Fruit fly (Drosophila melanogaster) whole organism, embryonic: ENCODE data around the gene CG18473.
A peak's percentile ranks its signal among the peaks of the same experiment; 100 is the strongest.

Experiments used
- B-H1 ChIP-seq: fragments of 200-800 bp; sonication (Bioruptor generic); IDR thresholded peaks from 3 replicates; pipeline ENCODE4 v1.3.6; 2022; ENCODE audit warnings: missing biosample characterization, missing genetic modification characterization
- BEAF-32 ChIP-seq: fragments of 200-800 bp; sonication (Bioruptor generic); optimal IDR thresholded peaks from 3 replicates; lab custom pipeline; 2017; ENCODE audit warnings: missing biosample characterization, missing genetic modification characterization, mild to moderate bottlenecking, moderate library complexity, missing genetic modification reagents
- CG10209 ChIP-seq: fragments of 200-800 bp; sonication (Bioruptor generic); optimal IDR thresholded peaks from 3 replicates; lab custom pipeline; 2017; ENCODE audit warnings: missing biosample characterization, mild to moderate bottlenecking, missing genetic modification characterization, missing genetic modification reagents
- CG1024 ChIP-seq: fragments of 200-800 bp; sonication (Bioruptor generic); IDR thresholded peaks from 2 replicates; pipeline ENCODE4 v1.3.6; 2022; ENCODE audit warnings: missing biosample characterization, missing genetic modification characterization
- CG11398 ChIP-seq: fragments of 200-800 bp; sonication (Bioruptor generic); optimal IDR thresholded peaks from 2 replicates; lab custom pipeline; 2016; ENCODE audit warnings: missing biosample characterization, missing genetic modification characterization
- CG11504 ChIP-seq: fragments of 200-800 bp; sonication (Bioruptor generic); optimal IDR thresholded peaks from 3 replicates; lab custom pipeline; 2019; ENCODE audit warnings: missing biosample characterization, mild to moderate bottlenecking, missing genetic modification characterization, moderate library complexity
- CG12219 ChIP-seq: fragments of 200-800 bp; sonication (Bioruptor generic); optimal IDR thresholded peaks from 3 replicates; lab custom pipeline; 2018; ENCODE audit warnings: missing biosample characterization, mild to moderate bottlenecking, missing genetic modification characterization
- CG12299 ChIP-seq: fragments of 200-800 bp; sonication (Bioruptor generic); optimal IDR thresholded peaks from 2 replicates; lab custom pipeline; 2018; ENCODE audit warnings: missing biosample characterization, mild to moderate bottlenecking, missing genetic modification characterization
- CG1233 ChIP-seq: fragments of 200-800 bp; sonication (Bioruptor generic); optimal IDR thresholded peaks from 4 replicates; lab custom pipeline; 2018; ENCODE audit warnings: missing biosample characterization, mild to moderate bottlenecking, missing genetic modification characterization
- CG12942 ChIP-seq: fragments of 200-800 bp; sonication (Bioruptor generic); optimal IDR thresholded peaks from 3 replicates; lab custom pipeline; 2016; ENCODE audit warnings: missing biosample characterization, missing genetic modification characterization
- CG14441 ChIP-seq: fragments of 200-800 bp; sonication (Bioruptor generic); IDR thresholded peaks from 2 replicates; pipeline ENCODE4 v1.3.6; 2022; ENCODE audit warnings: missing biosample characterization, missing genetic modification characterization
- CG14667 ChIP-seq: fragments of 200-800 bp; sonication (Bioruptor generic); IDR thresholded peaks from 2 replicates; pipeline ENCODE4 v1.3.6; 2022; ENCODE audit warnings: missing biosample characterization, missing genetic modification characterization
- CG1529 ChIP-seq: fragments of 200-800 bp; sonication (Bioruptor generic); optimal IDR thresholded peaks from 3 replicates; lab custom pipeline; 2018; ENCODE audit warnings: missing biosample characterization, missing genetic modification characterization
- CG1603 ChIP-seq: fragments of 200-800 bp; sonication (Bioruptor generic); optimal IDR thresholded peaks from 2 replicates; lab custom pipeline; 2019; ENCODE audit warnings: missing biosample characterization, mild to moderate bottlenecking, missing genetic modification characterization, moderate library complexity
- CG16863 ChIP-seq: fragments of 200-800 bp; sonication (Bioruptor generic); optimal IDR thresholded peaks from 3 replicates; lab custom pipeline; 2016; ENCODE audit warnings: missing biosample characterization, missing genetic modification characterization
- CG17385 ChIP-seq: fragments of 200-800 bp; sonication (Bioruptor generic); optimal IDR thresholded peaks from 3 replicates; lab custom pipeline; 2018; ENCODE audit warnings: missing biosample characterization, mild to moderate bottlenecking, missing genetic modification characterization
- CG18619 ChIP-seq: fragments of 200-800 bp; sonication (Bioruptor generic); optimal IDR thresholded peaks from 3 replicates; lab custom pipeline; 2017; ENCODE audit warnings: missing biosample characterization, mild to moderate bottlenecking, missing genetic modification characterization
- CG18764 ChIP-seq: fragments of 200-800 bp; sonication (Bioruptor generic); optimal IDR thresholded peaks from 3 replicates; lab custom pipeline; 2016; ENCODE audit warnings: missing biosample characterization, missing genetic modification characterization
- CG2889 ChIP-seq: fragments of 200-800 bp; sonication (Bioruptor generic); IDR thresholded peaks from 3 replicates; pipeline ENCODE4 v1.3.6; 2022; ENCODE audit warnings: missing biosample characterization, missing genetic modification characterization
- CG4360 ChIP-seq: fragments of 200-800 bp; sonication (Bioruptor generic); IDR thresholded peaks from 2 replicates; pipeline ENCODE4 v1.3.6; 2022; ENCODE audit warnings: missing biosample characterization, missing genetic modification characterization
- CG4404 ChIP-seq: fragments of 200-800 bp; sonication (Bioruptor generic); IDR thresholded peaks from 2 replicates; pipeline ENCODE4 v1.3.6; 2022; ENCODE audit warnings: missing biosample characterization, missing genetic modification characterization
- CG5245 ChIP-seq: fragments of 200-800 bp; sonication (Bioruptor generic); optimal IDR thresholded peaks from 3 replicates; lab custom pipeline; 2016; ENCODE audit warnings: missing biosample characterization, missing genetic modification characterization
- CG8388 ChIP-seq: fragments of 200-800 bp; sonication (Bioruptor generic); optimal IDR thresholded peaks from 2 replicates; lab custom pipeline; 2019; ENCODE audit warnings: missing biosample characterization, mild to moderate bottlenecking, missing genetic modification characterization, moderate library complexity
- ERR ChIP-seq: fragments of 200-800 bp; sonication (Bioruptor generic); optimal IDR thresholded peaks from 2 replicates; lab custom pipeline; 2016; ENCODE audit warnings: missing biosample characterization, missing genetic modification characterization
- Hsf ChIP-seq: fragments of 200-800 bp; sonication (Bioruptor generic); optimal IDR thresholded peaks from 3 replicates; lab custom pipeline; 2016; ENCODE audit warnings: missing biosample characterization, missing genetic modification characterization
- Jarid2 ChIP-seq: fragments of 200-800 bp; sonication (Bioruptor generic); optimal IDR thresholded peaks from 3 replicates; lab custom pipeline; 2017; ENCODE audit warnings: mild to moderate bottlenecking, missing biosample characterization, missing genetic modification reagents, missing genetic modification characterization
- Nf-YB ChIP-seq: fragments of 200-800 bp; sonication (Bioruptor generic); optimal IDR thresholded peaks from 3 replicates; lab custom pipeline; 2019; ENCODE audit warnings: missing biosample characterization, mild to moderate bottlenecking, missing genetic modification characterization, moderate library complexity
- Oli ChIP-seq: fragments of 200-800 bp; sonication (Bioruptor generic); optimal IDR thresholded peaks from 2 replicates; lab custom pipeline; 2018; ENCODE audit warnings: missing biosample characterization, mild to moderate bottlenecking, missing genetic modification characterization, moderate library complexity
- Six4 ChIP-seq: fragments of 200-800 bp; sonication (Bioruptor generic); optimal IDR thresholded peaks from 2 replicates; lab custom pipeline; 2016; ENCODE audit warnings: missing biosample characterization, missing genetic modification characterization
- Taf1 ChIP-seq: fragments of 200-800 bp; sonication (Bioruptor generic); IDR thresholded peaks from 2 replicates; pipeline ENCODE4 v1.3.6; 2022; ENCODE audit warnings: missing biosample characterization, missing genetic modification characterization
- bowl ChIP-seq: fragments of 200-800 bp; sonication (Bioruptor generic); IDR thresholded peaks from 2 replicates; pipeline ENCODE4 v1.3.6; 2022; ENCODE audit warnings: missing biosample characterization, missing genetic modification characterization
- btn ChIP-seq: fragments of 200-800 bp; sonication (Bioruptor generic); optimal IDR thresholded peaks from 2 replicates; lab custom pipeline; 2016; ENCODE audit warnings: missing biosample characterization, missing genetic modification characterization
- chinmo ChIP-seq: fragments of 200-800 bp; sonication (Bioruptor generic); IDR thresholded peaks from 4 replicates; pipeline ENCODE4 v1.3.6; 2022; ENCODE audit warnings: missing biosample characterization, missing genetic modification characterization; ENCODE audit not compliant: partially characterized antibody
- ci ChIP-seq: fragments of 200-800 bp; sonication (Bioruptor generic); IDR thresholded peaks from 3 replicates; pipeline ENCODE4 v1.3.6; 2022; ENCODE audit warnings: missing biosample characterization, missing genetic modification characterization
- croc ChIP-seq: fragments of 200-800 bp; sonication (Bioruptor generic); conservative IDR thresholded peaks from 3 replicates; pipeline ENCODE4 v1.3.6; 2022; ENCODE audit warnings: missing biosample characterization, missing genetic modification characterization
- fru ChIP-seq: fragments of >200 bp; optimal IDR thresholded peaks from 2 replicates; lab custom pipeline; 2017
- gcm ChIP-seq: fragments of 200-800 bp; sonication (Bioruptor generic); optimal IDR thresholded peaks from 2 replicates; lab custom pipeline; 2019; ENCODE audit warnings: missing biosample characterization, mild to moderate bottlenecking, missing genetic modification characterization, moderate library complexity
- grn ChIP-seq: fragments of 200-800 bp; sonication (Bioruptor generic); optimal IDR thresholded peaks from 3 replicates; lab custom pipeline; 2017; ENCODE audit warnings: missing biosample characterization, missing genetic modification characterization
- gsb ChIP-seq: fragments of 200-800 bp; sonication (Bioruptor generic); IDR thresholded peaks from 2 replicates; pipeline ENCODE4 v1.3.6; 2022; ENCODE audit warnings: missing biosample characterization, missing genetic modification characterization
- jing ChIP-seq: fragments of 200-800 bp; sonication (Bioruptor generic); optimal IDR thresholded peaks from 2 replicates; lab custom pipeline; 2018; ENCODE audit warnings: missing biosample characterization, mild to moderate bottlenecking, missing genetic modification characterization
- mam ChIP-seq: fragments of 200-800 bp; sonication (Bioruptor generic); optimal IDR thresholded peaks from 3 replicates; lab custom pipeline; 2016; ENCODE audit warnings: missing biosample characterization, missing genetic modification characterization
- pfk ChIP-seq: fragments of 200-800 bp; sonication (Bioruptor generic); optimal IDR thresholded peaks from 2 replicates; lab custom pipeline; 2018; ENCODE audit warnings: missing biosample characterization, mild to moderate bottlenecking, missing genetic modification characterization, moderate library complexity
- phol ChIP-seq: fragments of 200-800 bp; sonication (Bioruptor generic); optimal IDR thresholded peaks from 3 replicates; lab custom pipeline; 2018; ENCODE audit warnings: missing biosample characterization, mild to moderate bottlenecking, missing genetic modification characterization, moderate library complexity
- row ChIP-seq: fragments of 200-800 bp; sonication (Bioruptor generic); IDR thresholded peaks from 3 replicates; pipeline ENCODE4 v1.3.6; 2022; ENCODE audit warnings: missing biosample characterization, missing genetic modification characterization
- sens-2 ChIP-seq: fragments of 200-800 bp; sonication (Bioruptor generic); IDR thresholded peaks from 2 replicates; pipeline ENCODE4 v1.3.6; 2022; ENCODE audit warnings: missing biosample characterization, missing genetic modification characterization
- slp2 ChIP-seq: fragments of 200-800 bp; sonication (Bioruptor generic); optimal IDR thresholded peaks from 2 replicates; lab custom pipeline; 2016; ENCODE audit warnings: missing biosample characterization, missing genetic modification characterization
- tna ChIP-seq: fragments of 200-800 bp; sonication (Bioruptor generic); IDR thresholded peaks from 2 replicates; pipeline ENCODE4 v1.3.6; 2022; ENCODE audit warnings: missing biosample characterization, missing genetic modification characterization; ENCODE audit not compliant: partially characterized antibody
- unpg ChIP-seq: fragments of 200-800 bp; sonication (Bioruptor generic); optimal IDR thresholded peaks from 3 replicates; lab custom pipeline; 2018; ENCODE audit warnings: missing biosample characterization, mild to moderate bottlenecking, missing genetic modification characterization, moderate library complexity
- zf30C ChIP-seq: fragments of 200-800 bp; sonication (Bioruptor generic); optimal IDR thresholded peaks from 3 replicates; lab custom pipeline; 2018; ENCODE audit warnings: missing biosample characterization, mild to moderate bottlenecking, missing genetic modification characterization

The CG18473 gene

dm6 chr3R:9339176-9340075 is 23.7 kb upstream of the CG18473 start (continued):
- TF ChIP-seq ci (GFP tag; lab: Robert Waterston, UW) (peak; percentile 47), B-H1 (GFP tag; lab: Robert Waterston, UW) (peak; percentile 25; the same call in 1 of the 3 replicates), CG12299 (tag; lab: Kevin White, UChicago) (peak; percentile 13), zf30C (GFP tag; lab: Kevin White, UChicago) (peak; percentile 88), CG12942 (GFP tag; lab: Kevin White, UChicago) (peak; percentile 17), bowl (no peak), CG17385 (peak; percentile 61), row (GFP tag; lab: Robert Waterston, UW) (peak; percentile 55), CG1024 (GFP tag; lab: Robert Waterston, UW) (peak; percentile 27; the same call in 1 of the 2 replicates), mam (GFP tag; lab: Kevin White, UChicago) (peak; percentile 6), tna (GFP tag; lab: Robert Waterston, UW) (no peak), CG1233 (GFP tag; lab: Kevin White, UChicago) (peak; percentile 36), Hsf (peak; percentile 46), Six4 (GFP tag; lab: Kevin White, UChicago) (peak; percentile 65), CG11398 (GFP tag; lab: Kevin White, UChicago) (peak; percentile 30), CG5245 (GFP tag; lab: Kevin White, UChicago) (peak; percentile 8), btn (GFP tag; lab: Kevin White, UChicago) (peak; percentile 40), CG4404 (GFP tag; lab: Robert Waterston, UW) (no peak), Nf-YB (peak; percentile 48), Oli (tag; lab: Kevin White, UChicago) (peak; percentile 67), pfk (peak; percentile 46), CG14667 (0 out of 2 replicates have a peak, but pooled peaks have one; percentile 16), sens-2 (GFP tag; lab: Robert Waterston, UW) (no peak), croc (GFP tag; lab: Robert Waterston, UW) (no peak), CG18764 (GFP tag; lab: Kevin White, UChicago) (peak; percentile 14), slp2 (peak; percentile 14), CG1603 (tag; lab: Kevin White, UChicago) (peak; percentile 65), ERR (GFP tag; lab: Kevin White, UChicago) (no peak), CG12219 (peak; percentile 25), CG11504 (tag; lab: Kevin White, UChicago) (peak; percentile 76), gcm (GFP tag; lab: Kevin White, UChicago) (peak; percentile 72), CG8388 (GFP tag; lab: Kevin White, UChicago) (peak; percentile 78), CG4360 (GFP tag; lab: Robert Waterston, UW) (no peak), CG14441 (no peak), unpg (GFP tag; lab: Kevin White, UChicago) (peak; percentile 77), Jarid2 (GFP tag; lab: Kevin White, UChicago) (no peak), CG10209 (GFP tag; lab: Kevin White, UChicago) (peak; percentile 69), phol (tag; lab: Kevin White, UChicago) (peak; percentile 81), BEAF-32 (no peak), fru (no peak), grn (GFP tag; lab: Kevin White, UChicago) (peak; percentile 73), chinmo (GFP tag; lab: Robert Waterston, UW) (peak; percentile 95; the same call in 3 of the 4 replicates), jing (GFP tag; lab: Kevin White, UChicago) (peak; percentile 33), gsb (GFP tag; lab: Robert Waterston, UW) (no peak), Taf1 (GFP tag; lab: Robert Waterston, UW) (0 out of 2 replicates have a peak, but pooled peaks have one; percentile 21), CG18619 (GFP tag; lab: Kevin White, UChicago) (peak; percentile 48), CG16863 (GFP tag; lab: Kevin White, UChicago) (peak; percentile 58), CG1529 (GFP tag; lab: Kevin White, UChicago) (peak; percentile 69), CG2889 (GFP tag; lab: Robert Waterston, UW) (no peak)
